Worm (Caenorhabditis elegans) whole organism, late embryonic: ENCODE results near the gene F44G3.7.
A peak's percentile ranks its signal among the peaks of the same experiment; 100 is the strongest.

Source experiments
- C08G9.2 ChIP-seq: sonication (generic microtip); optimal IDR thresholded peaks from 2 replicates; lab custom pipeline; 2016; ENCODE audit warnings: mild to moderate bottlenecking, missing genetic modification characterization, moderate library complexity, missing compliant biosample characterization
- C38D4.7 ChIP-seq: fragments of 200-800 bp; sonication (Bioruptor generic); optimal IDR thresholded peaks from 2 replicates; lab custom pipeline; 2018; ENCODE audit warnings: mild to moderate bottlenecking, missing genetic modification characterization, moderate library complexity, missing compliant biosample characterization
- K02D7.2 ChIP-seq: sonication (generic microtip); optimal IDR thresholded peaks from 2 replicates; lab custom pipeline; 2017; ENCODE audit warnings: mild to moderate bottlenecking, missing genetic modification characterization, missing compliant biosample characterization
- K09A11.1 ChIP-seq: sonication (generic microtip); optimal IDR thresholded peaks from 2 replicates; lab custom pipeline; 2017; ENCODE audit warnings: antibody characterized with exemption, mild to moderate bottlenecking, missing genetic modification characterization, missing compliant biosample characterization; ENCODE audit not compliant: insufficient read depth
- ceh-24 ChIP-seq: sonication (generic microtip); optimal IDR thresholded peaks from 2 replicates; lab custom pipeline; 2016; ENCODE audit warnings: mild to moderate bottlenecking, missing genetic modification characterization, missing compliant biosample characterization
- ceh-31 ChIP-seq: sonication (generic microtip); optimal IDR thresholded peaks from 2 replicates; lab custom pipeline; 2016; ENCODE audit warnings: missing genetic modification characterization, missing compliant biosample characterization
- ceh-48 ChIP-seq: sonication (generic microtip); optimal IDR thresholded peaks from 2 replicates; lab custom pipeline; 2016; ENCODE audit warnings: missing genetic modification characterization, inconsistent platforms, missing compliant biosample characterization
- ceh-6 ChIP-seq: fragments of 200-800 bp; sonication (Bioruptor generic); optimal IDR thresholded peaks from 2 replicates; lab custom pipeline; 2018; ENCODE audit warnings: mild to moderate bottlenecking, missing genetic modification characterization, missing compliant biosample characterization
- ceh-9 ChIP-seq: sonication (generic microtip); optimal IDR thresholded peaks from 2 replicates; lab custom pipeline; 2016; ENCODE audit warnings: mild to moderate bottlenecking, missing genetic modification characterization, inconsistent platforms, missing compliant biosample characterization
- elt-2 ChIP-seq: sonication (generic microtip); optimal IDR thresholded peaks from 2 replicates; lab custom pipeline; 2016; ENCODE audit warnings: missing genetic modification reagents, missing genetic modification characterization, missing compliant biosample characterization
- gmeb-2 ChIP-seq: sonication (generic microtip); optimal IDR thresholded peaks from 2 replicates; lab custom pipeline; 2016; ENCODE audit warnings: missing genetic modification characterization, inconsistent platforms, missing compliant biosample characterization
- hlh-13 ChIP-seq: fragments of 200-800 bp; sonication (Bioruptor generic); optimal IDR thresholded peaks from 2 replicates; lab custom pipeline; 2018; ENCODE audit warnings: mild to moderate bottlenecking, missing genetic modification characterization, missing compliant biosample characterization
- hlh-15 ChIP-seq: sonication (generic microtip); optimal IDR thresholded peaks from 2 replicates; lab custom pipeline; 2016; ENCODE audit warnings: missing genetic modification characterization, missing compliant biosample characterization
- madf-2 ChIP-seq: sonication (generic microtip); optimal IDR thresholded peaks from 2 replicates; lab custom pipeline; 2017; ENCODE audit warnings: missing genetic modification characterization, missing compliant biosample characterization
- nhr-232 ChIP-seq: sonication (generic microtip); optimal IDR thresholded peaks from 2 replicates; lab custom pipeline; 2016; ENCODE audit warnings: missing genetic modification characterization, missing compliant biosample characterization
- pax-1 ChIP-seq: fragments of 150-350 bp; optimal IDR thresholded peaks from 2 replicates; lab custom pipeline; 2014; ENCODE audit warnings: missing biosample characterization, missing genetic modification characterization
- pros-1 ChIP-seq: fragments of 150-350 bp; optimal IDR thresholded peaks from 2 replicates; lab custom pipeline; 2014; ENCODE audit warnings: missing biosample characterization, missing genetic modification reagents, missing genetic modification characterization
- ref-2 ChIP-seq: sonication (generic microtip); optimal IDR thresholded peaks from 2 replicates; lab custom pipeline; 2016; ENCODE audit warnings: missing genetic modification characterization, missing compliant biosample characterization
- tbx-2 ChIP-seq: sonication (generic microtip); optimal IDR thresholded peaks from 2 replicates; lab custom pipeline; 2016; ENCODE audit warnings: missing genetic modification characterization, missing compliant biosample characterization
- unc-3 ChIP-seq, 2 experiments: fragments of 200-800 bp in 1 of 2; sonication (Bioruptor generic) in 1 of 2; sonication (generic microtip) in 1 of 2; conservative IDR thresholded peaks in 1 of 2; optimal IDR thresholded peaks in 1 of 2; 2 replicates each; pipeline versions ENCODE4 v1.3.6 to Lab custom; 2016 to 2022; ENCODE audit warnings: missing compliant biosample characterization in 2 of 2, missing genetic modification characterization in 2 of 2, missing genetic modification reagents in 1 of 2
- unc-42 ChIP-seq: sonication (generic microtip); optimal IDR thresholded peaks from 2 replicates; lab custom pipeline; 2016; ENCODE audit warnings: missing genotype, missing genetic modification characterization, missing compliant biosample characterization
- unc-86 ChIP-seq: sonication (generic microtip); optimal IDR thresholded peaks from 2 replicates; lab custom pipeline; 2016; ENCODE audit warnings: missing genetic modification characterization, missing compliant biosample characterization

Gene F44G3.7

DNA sequence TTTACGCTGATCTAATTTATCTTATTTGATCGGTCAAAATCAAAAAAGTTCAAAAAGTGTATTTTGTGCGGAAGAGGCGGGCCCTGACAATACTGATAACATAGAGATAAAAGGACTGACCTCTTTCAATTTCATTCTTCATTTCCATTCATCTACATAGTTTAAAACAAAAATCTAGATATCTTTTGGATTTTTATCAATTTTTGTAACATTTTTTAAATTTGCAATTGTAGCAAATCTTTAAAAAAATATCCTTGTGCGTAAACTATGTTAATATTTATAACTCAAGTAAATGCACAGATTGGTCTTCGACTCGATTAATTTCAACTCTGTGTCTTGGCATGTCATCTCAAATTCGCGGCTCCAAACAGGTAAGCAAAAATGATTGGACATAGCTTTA is 33.3 kb downstream of the F44G3.7 start, which contains the start of gene argk-1:
Gene argk-1 (plus strand): TSS at position 301 of the 400 bp plus-strand sequence.
- no peak for TF ChIP-seq K09A11.1
- TF ChIP-seq pax-1 (tag; lab: Kevin White, UChicago), result no peak
- TF ChIP-seq ceh-31 (tag; lab: Kevin White, UChicago), result no peak
- no peak for TF ChIP-seq ceh-9 (tag; lab: Kevin White, UChicago)

DNA sequence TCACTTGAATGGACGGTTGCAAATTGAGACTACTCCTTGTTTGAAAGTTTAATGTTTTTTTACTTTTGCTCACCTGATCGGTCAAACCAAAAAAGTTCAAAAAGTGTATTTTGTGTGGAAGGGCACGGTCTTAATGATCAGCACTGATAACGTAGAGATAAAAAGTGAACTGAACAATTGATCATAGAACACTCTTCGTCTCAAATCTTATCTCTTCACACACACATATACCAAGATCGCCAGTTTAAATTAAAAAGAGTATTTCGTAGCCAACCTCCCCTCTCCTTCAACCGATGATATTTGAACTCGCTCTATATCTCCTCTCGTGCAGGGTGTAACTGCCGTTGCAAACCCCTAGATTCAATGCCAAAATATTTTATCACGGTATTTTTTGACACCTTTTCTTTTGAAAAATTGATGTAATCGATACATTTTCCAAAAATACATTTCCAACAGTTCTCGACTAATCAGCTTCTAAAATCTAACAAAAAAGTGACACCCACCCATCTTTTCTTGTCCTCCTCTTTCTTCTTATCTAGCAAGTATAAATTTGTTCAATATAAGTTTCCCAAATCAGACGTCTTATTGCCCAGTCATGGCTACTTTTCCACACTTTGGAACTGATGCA is 36.7 kb downstream of the F44G3.7 start, which contains the start of gene cth-1:
Gene cth-1 (plus strand): TSS at position 578 of the 628 bp plus-strand sequence.
- no peak for TF ChIP-seq C38D4.7 (GFP tag; lab: Kevin White, UChicago)
- TF ChIP-seq unc-3 (GFP tag; conservative IDR thresholded peaks at IDR 0.05; lab: Robert Waterston, UW), result no peak
- TF ChIP-seq unc-3 (tag; optimal IDR thresholded peaks at IDR 0.05; lab: Kevin White, UChicago), result no peak
- no peak for TF ChIP-seq unc-42 (tag; lab: Kevin White, UChicago)
- peak; percentile 55 for TF ChIP-seq elt-2 (tag; lab: Kevin White, UChicago)

DNA sequence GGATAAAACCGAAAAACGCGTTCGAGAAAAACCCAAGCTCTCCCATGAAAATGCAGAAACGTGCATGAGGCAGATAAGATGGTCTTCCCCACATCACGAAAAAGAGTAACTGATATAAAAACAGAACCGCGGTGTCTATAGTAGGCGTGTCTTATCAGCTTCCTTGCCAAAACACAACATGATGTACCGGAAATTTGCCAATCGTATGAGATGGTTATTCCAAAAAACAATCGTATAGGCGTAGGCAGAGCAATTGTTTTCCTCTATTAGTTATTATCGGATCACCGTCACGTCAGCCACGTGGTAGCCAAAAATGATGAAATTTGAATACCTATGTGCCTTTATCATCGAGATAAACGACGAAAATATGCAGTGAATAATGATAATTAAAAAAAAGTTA is 37.5 kb downstream of the F44G3.7 start, which contains the start of gene str-7:
Gene str-7 (minus strand): TSS at position 101 of the 400 bp plus-strand sequence.
- TF ChIP-seq gmeb-2 (tag; lab: Kevin White, UChicago), result no peak
- TF ChIP-seq elt-2 (tag; lab: Kevin White, UChicago), result peak; percentile 50

DNA sequence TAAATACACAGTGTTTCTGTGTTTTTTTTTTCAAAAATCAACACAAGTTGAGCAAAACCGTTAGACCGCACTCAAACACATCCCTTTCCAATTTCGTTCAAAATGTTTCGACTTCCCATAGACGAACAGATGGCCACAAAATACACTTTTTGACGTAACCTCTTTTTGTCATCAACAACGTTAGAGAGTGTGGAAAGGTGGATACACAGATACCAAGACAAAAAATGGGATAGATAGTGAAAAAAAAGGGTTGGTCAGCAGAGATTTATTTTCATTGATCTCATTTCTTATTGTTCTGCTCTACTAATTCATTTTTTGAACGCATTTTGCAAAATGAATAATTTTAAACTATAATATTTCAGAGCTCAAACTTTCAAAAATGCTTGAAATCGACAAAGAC is 42.1 kb downstream of the F44G3.7 start:
- TF ChIP-seq ref-2 (tag; lab: Kevin White, UChicago), result no peak
- TF ChIP-seq hlh-15, result no peak
- no peak for TF ChIP-seq nhr-232
- TF ChIP-seq madf-2 (tag; lab: Kevin White, UChicago), result no peak
- no peak for TF ChIP-seq unc-86
- no peak for TF ChIP-seq K02D7.2 (tag; lab: Kevin White, UChicago)
- TF ChIP-seq gmeb-2 (tag; lab: Kevin White, UChicago), result no peak

DNA sequence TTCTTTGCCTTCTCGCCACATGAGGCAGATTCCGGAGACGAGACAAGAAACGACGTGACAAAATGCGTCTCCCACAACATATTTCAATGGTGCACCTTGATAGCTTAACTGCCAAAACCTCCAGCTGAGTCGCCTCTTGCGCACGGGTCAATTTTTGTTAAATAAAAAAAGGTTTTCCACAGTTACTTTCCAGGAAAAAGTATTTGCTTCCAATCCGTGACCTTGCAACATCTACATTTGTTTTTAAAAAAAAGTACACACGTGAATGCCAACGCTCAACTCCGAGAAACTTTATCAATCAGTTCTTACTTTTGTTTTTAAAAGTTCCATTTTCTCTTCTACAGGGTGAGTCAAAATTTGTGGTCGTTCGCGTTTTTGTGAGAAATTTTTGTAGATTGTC is 42.7 kb downstream of the F44G3.7 start, which contains the start of gene F22B8.7:
Gene F22B8.7 (plus strand): TSS at position 301 of the 400 bp plus-strand sequence.
- TF ChIP-seq hlh-13 (GFP tag; lab: Kevin White, UChicago) (no peak), unc-86 (no peak)

DNA sequence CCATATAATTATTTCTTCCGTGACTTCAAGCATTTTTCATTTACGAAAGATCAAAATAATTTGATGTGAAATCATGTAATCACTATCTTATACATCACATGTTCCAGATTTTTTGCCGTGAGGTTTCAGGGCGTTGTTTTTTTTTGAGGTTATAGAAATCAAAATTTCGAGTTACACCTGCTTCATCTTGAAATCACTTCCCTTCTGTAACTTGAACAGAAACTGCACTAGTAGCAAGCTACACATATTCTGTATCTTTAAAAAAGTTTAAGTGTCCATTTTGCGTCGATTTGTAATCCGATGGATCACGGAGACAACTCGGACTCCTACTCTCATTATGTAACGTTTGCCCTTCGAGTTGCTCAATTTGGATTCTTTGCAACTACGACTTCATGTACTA is 46.3 kb downstream of the F44G3.7 start, which contains the start of gene F22B8.3:
Gene F22B8.3 (plus strand): TSS at position 301 of the 400 bp plus-strand sequence.
- TF ChIP-seq pros-1 (tag; lab: Kevin White, UChicago), result no peak
- no peak for TF ChIP-seq ceh-24
- TF ChIP-seq tbx-2 (tag; lab: Kevin White, UChicago), result no peak
- no peak for TF ChIP-seq K09A11.1
- no peak for TF ChIP-seq ceh-48 (tag; lab: Kevin White, UChicago)
- TF ChIP-seq C08G9.2, result no peak
- no peak for TF ChIP-seq ceh-6 (GFP tag; lab: Kevin White, UChicago)
- no peak for TF ChIP-seq hlh-13 (GFP tag; lab: Kevin White, UChicago)
- no peak for TF ChIP-seq nhr-232
